Worm (Caenorhabditis elegans): ENCODE results near the gene rpb-9.

rpb-9 gene

DNA sequence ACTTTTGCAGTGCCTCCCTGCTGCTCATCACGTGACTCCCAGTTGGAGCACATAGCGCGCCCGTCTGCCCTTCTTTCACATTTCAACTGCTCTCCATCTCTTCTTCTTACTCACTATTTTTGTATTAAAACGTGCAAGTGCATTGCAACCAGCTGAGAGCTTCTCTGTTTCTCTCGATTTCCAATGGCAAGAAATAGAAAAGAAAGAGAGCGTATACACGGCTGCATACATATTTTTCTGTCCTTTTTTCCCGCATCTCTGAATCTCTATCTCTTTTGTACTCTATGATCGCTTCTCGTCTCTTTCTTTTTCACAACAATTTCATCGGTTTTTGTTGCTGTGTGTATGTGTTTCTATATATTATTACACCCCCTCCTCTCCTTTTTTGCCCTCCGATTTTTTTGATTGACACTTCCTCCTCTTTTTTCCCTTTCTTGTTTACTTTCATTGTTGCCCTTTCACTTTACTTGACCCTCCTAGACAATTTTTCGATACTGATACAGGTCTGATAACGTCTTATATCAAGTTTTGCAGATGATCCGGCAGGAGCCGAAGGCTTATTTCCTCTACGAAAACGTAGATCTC lies 11.1 kb downstream of the rpb-9 start, which contains the start of gene Y97E10AR.1 (continued):
- no peak for TF ChIP-seq unc-62 (GFP tag; optimal IDR thresholded peaks at IDR 0.05)
- peak; percentile 48 for TF ChIP-seq ztf-4 (tag; optimal IDR thresholded peaks at IDR 0.05)
- no peak for TF ChIP-seq hlh-4 (tag; optimal IDR thresholded peaks at IDR 0.05)
- TF ChIP-seq dsc-1 (tag; optimal IDR thresholded peaks at IDR 0.05): peak; percentile 69
- TF ChIP-seq pqm-1 (tag; optimal IDR thresholded peaks at IDR 0.05): no peak
- TF ChIP-seq isw-1 (GFP tag; IDR thresholded peaks at IDR 0.05): peak; percentile 69
- no peak for TF ChIP-seq unc-130 (tag; optimal IDR thresholded peaks at IDR 0.05)
- TF ChIP-seq ceh-88 (GFP tag; IDR thresholded peaks at IDR 0.05): peak; percentile 29; the same call in 1 of the 2 replicates
- no peak for TF ChIP-seq alr-1 (tag; optimal IDR thresholded peaks at IDR 0.05; ENCODE audit: borderline replicate concordance)
- TF ChIP-seq unc-86 (tag; optimal IDR thresholded peaks at IDR 0.05): peak; percentile 90
- peak in 1 of 2 experiments; percentile 41 for TF ChIP-seq ztf-11 (tag; optimal IDR thresholded peaks at IDR 0.05)
- TF ChIP-seq vab-15 (tag; optimal IDR thresholded peaks at IDR 0.05): no peak
- no peak for TF ChIP-seq ama-1 (optimal IDR thresholded peaks at IDR 0.05)
- no peak for TF ChIP-seq nhr-237 (tag; optimal IDR thresholded peaks at IDR 0.05)
- peak; percentile 96 for TF ChIP-seq blmp-1 (tag; optimal IDR thresholded peaks at IDR 0.05)
- TF ChIP-seq tbx-2 (tag; optimal IDR thresholded peaks at IDR 0.05): peak; percentile 80
- TF ChIP-seq C34B4.2 (tag; optimal IDR thresholded peaks at IDR 0.05): no peak
- TF ChIP-seq nhr-20 (tag; optimal IDR thresholded peaks at IDR 0.05): peak; percentile 76
- no peak for TF ChIP-seq ceh-90 (tag; optimal IDR thresholded peaks at IDR 0.05)
- peak; percentile 47 for TF ChIP-seq skn-1 (tag; optimal IDR thresholded peaks at IDR 0.05)
- TF ChIP-seq lin-35 (GFP tag; optimal IDR thresholded peaks at IDR 0.05): peak; percentile 40 to 64
- TF ChIP-seq pax-3 (tag; optimal IDR thresholded peaks at IDR 0.05): no peak
- peak; percentile 73 for TF ChIP-seq egl-13 (tag; optimal IDR thresholded peaks at IDR 0.05)
- TF ChIP-seq hlh-17 (GFP tag; optimal IDR thresholded peaks at IDR 0.05; ENCODE audit: borderline replicate concordance): no peak
- TF ChIP-seq zip-4 (GFP tag; optimal IDR thresholded peaks at IDR 0.05): peak; percentile 22
- TF ChIP-seq mef-2 (tag; optimal IDR thresholded peaks at IDR 0.05): peak; percentile 70
- TF ChIP-seq snu-23 (GFP tag; optimal IDR thresholded peaks at IDR 0.05): peak; percentile 81
- TF ChIP-seq aly-2 (tag; optimal IDR thresholded peaks at IDR 0.05): no peak
- peak in 1 of 2 experiments; percentile 50 for TF ChIP-seq egl-27 (tag; optimal IDR thresholded peaks at IDR 0.05)
- no peak for TF ChIP-seq ets-5 (GFP tag; IDR thresholded peaks at IDR 0.05)
- peak; percentile 81 for TF ChIP-seq elt-2 (tag; optimal IDR thresholded peaks at IDR 0.05)
- TF ChIP-seq ceh-8 (GFP tag; optimal IDR thresholded peaks at IDR 0.05): peak; percentile 22
- TF ChIP-seq nhr-19 (GFP tag; conservative IDR thresholded peaks at IDR 0.05): peak; percentile 74
- TF ChIP-seq snpc-4 (tag; optimal IDR thresholded peaks at IDR 0.05): peak; percentile 3
- TF ChIP-seq sptf-1 (tag; optimal IDR thresholded peaks at IDR 0.05): no peak
- 0 out of 2 replicates have a peak, but pooled peaks have one; percentile 17 for TF ChIP-seq mab-9 (GFP tag; IDR thresholded peaks at IDR 0.05)
- no peak for TF ChIP-seq grh-1 (GFP tag; IDR thresholded peaks at IDR 0.05)
- TF ChIP-seq hpl-2 (GFP tag; optimal IDR thresholded peaks at IDR 0.05): no peak
- no peak for TF ChIP-seq sup-37 (GFP tag; optimal IDR thresholded peaks at IDR 0.05)
- TF ChIP-seq nhr-90 (tag; optimal IDR thresholded peaks at IDR 0.05; ENCODE audit: poor library complexity): no peak
- peak; percentile 72 for TF ChIP-seq zag-1 (tag; optimal IDR thresholded peaks at IDR 0.05)
- peak; percentile 67 for TF ChIP-seq xbp-1 (tag; optimal IDR thresholded peaks at IDR 0.05)
- TF ChIP-seq lsy-2 (tag; optimal IDR thresholded peaks at IDR 0.05): peak; percentile 68 to 89
- TF ChIP-seq mdl-1 (tag; optimal IDR thresholded peaks at IDR 0.05): peak; percentile 17 to 79
- no peak for TF ChIP-seq C04F5.9 (tag; optimal IDR thresholded peaks at IDR 0.05)
- no peak for TF ChIP-seq unc-98 (GFP tag; IDR thresholded peaks at IDR 0.05)
- TF ChIP-seq nhr-28 (tag; optimal IDR thresholded peaks at IDR 0.05): no peak
- TF ChIP-seq ceh-63 (GFP tag; optimal IDR thresholded peaks at IDR 0.05): no peak
- peak; percentile 57 for TF ChIP-seq nhr-85 (tag)
- peak; percentile 48 for TF ChIP-seq jun-1 (tag; optimal IDR thresholded peaks at IDR 0.05)
- peak; percentile 83 for TF ChIP-seq swsn-7 (tag; optimal IDR thresholded peaks at IDR 0.05)
- TF ChIP-seq nhr-71 (tag; optimal IDR thresholded peaks at IDR 0.05): peak; percentile 91
- TF ChIP-seq tlp-1 (tag; optimal IDR thresholded peaks at IDR 0.05): no peak

Measured in whole organism, L1 larva.